Worm (Caenorhabditis elegans) whole organism, L2 larva: ENCODE measurements around the gene sto-1.
A peak's percentile ranks its signal among the peaks of the same experiment; 100 is the strongest.

Source experiments
- C34F6.9 ChIP-seq: fragments of 150-350 bp; optimal IDR thresholded peaks from 2 replicates; lab custom pipeline; 2014; ENCODE audit warnings: missing biosample characterization, missing genetic modification characterization
- F13H6.1 ChIP-seq: sonication (generic microtip); optimal IDR thresholded peaks from 2 replicates; lab custom pipeline; 2016; ENCODE audit warnings: missing genetic modification characterization, missing compliant biosample characterization
- ZK546.5 ChIP-seq: sonication (generic microtip); optimal IDR thresholded peaks from 2 replicates; lab custom pipeline; 2017; ENCODE audit warnings: missing biosample characterization, missing genetic modification characterization
- aly-2 ChIP-seq: fragments of 150-350 bp; optimal IDR thresholded peaks from 2 replicates; lab custom pipeline; 2014; ENCODE audit warnings: missing biosample characterization, missing genetic modification characterization
- blmp-1 ChIP-seq: sonication (generic microtip); optimal IDR thresholded peaks from 2 replicates; lab custom pipeline; 2017; ENCODE audit warnings: missing genetic modification characterization, mild to moderate bottlenecking, missing compliant biosample characterization, antibody characterized with exemption, moderate library complexity; ENCODE audit not compliant: insufficient read depth
- ceh-16 ChIP-seq: fragments of 150-350 bp; optimal IDR thresholded peaks from 2 replicates; lab custom pipeline; 2014; ENCODE audit warnings: missing biosample characterization, missing genetic modification characterization
- crh-2 ChIP-seq: sonication (generic microtip); optimal IDR thresholded peaks from 2 replicates; lab custom pipeline; 2017; ENCODE audit warnings: missing biosample characterization, missing genetic modification characterization
- dmd-4 ChIP-seq: sonication (generic microtip); optimal IDR thresholded peaks from 2 replicates; lab custom pipeline; 2017; ENCODE audit warnings: missing biosample characterization, missing genetic modification characterization
- egl-27 ChIP-seq: sonication (generic microtip); optimal IDR thresholded peaks from 3 replicates; lab custom pipeline; 2017; ENCODE audit warnings: missing biosample characterization, missing genetic modification reagents, missing genetic modification characterization
- elt-3 ChIP-seq: sonication (generic microtip); optimal IDR thresholded peaks from 2 replicates; lab custom pipeline; 2017; ENCODE audit warnings: missing biosample characterization, missing genetic modification characterization
- fos-1 ChIP-seq: fragments of 150-350 bp; optimal IDR thresholded peaks from 2 replicates; lab custom pipeline; 2014; ENCODE audit warnings: missing biosample characterization, missing genetic modification characterization
- mab-5 ChIP-seq: fragments of 150-350 bp; optimal IDR thresholded peaks from 2 replicates; lab custom pipeline; 2014; ENCODE audit warnings: missing biosample characterization, missing genetic modification characterization
- mbf-1 ChIP-seq: sonication (generic microtip); optimal IDR thresholded peaks from 2 replicates; lab custom pipeline; 2017; ENCODE audit warnings: missing biosample characterization, missing genetic modification characterization
- mdl-1 ChIP-seq, 2 experiments: fragments of 150-350 bp in 1 of 2; sonication (generic microtip) in 1 of 2; optimal IDR thresholded peaks; 2 replicates each; lab custom pipeline; 2017; ENCODE audit warnings: missing biosample characterization in 2 of 2, missing genetic modification characterization in 2 of 2
- nhr-11 ChIP-seq: fragments of 150-350 bp; optimal IDR thresholded peaks from 2 replicates; lab custom pipeline; 2014; ENCODE audit warnings: missing biosample characterization, missing genetic modification characterization
- nhr-129 ChIP-seq: fragments of 150-350 bp; optimal IDR thresholded peaks from 2 replicates; lab custom pipeline; 2014; ENCODE audit warnings: missing biosample characterization, missing genetic modification characterization
- nhr-21 ChIP-seq: fragments of 150-350 bp; optimal IDR thresholded peaks from 2 replicates; lab custom pipeline; 2014; ENCODE audit warnings: missing biosample characterization, missing genetic modification characterization
- nhr-25 ChIP-seq: fragments of 150-350 bp; sonication (generic microtip); optimal IDR thresholded peaks from 3 replicates; lab custom pipeline; 2014; ENCODE audit warnings: missing biosample characterization, missing genetic modification characterization
- nhr-77 ChIP-seq: fragments of 150-350 bp; optimal IDR thresholded peaks from 2 replicates; lab custom pipeline; 2014; ENCODE audit warnings: missing biosample characterization, missing genetic modification characterization
- skn-1 ChIP-seq: sonication (generic microtip); optimal IDR thresholded peaks from 2 replicates; lab custom pipeline; 2017; ENCODE audit warnings: missing biosample characterization, missing genetic modification characterization
- sma-3 ChIP-seq: sonication (generic microtip); optimal IDR thresholded peaks from 2 replicates; lab custom pipeline; 2016; ENCODE audit warnings: missing genetic modification reagents, missing genetic modification characterization, missing compliant biosample characterization
- sma-9 ChIP-seq, 2 experiments: fragments of 150-350 bp in 1 of 2; sonication (generic microtip) in 1 of 2; optimal IDR thresholded peaks; 2 replicates each; lab custom pipeline; 2014 to 2016; ENCODE audit warnings: missing genetic modification characterization in 2 of 2, mild to moderate bottlenecking in 1 of 2, missing biosample characterization in 1 of 2, missing compliant biosample characterization in 1 of 2, missing genetic modification reagents in 1 of 2, moderate library complexity in 1 of 2
- snpc-4 ChIP-seq: fragments of 150-350 bp; optimal IDR thresholded peaks from 2 replicates; lab custom pipeline; 2014; ENCODE audit warnings: missing biosample characterization, missing genetic modification characterization
- unc-55 ChIP-seq: fragments of 150-350 bp; sonication (generic microtip); optimal IDR thresholded peaks from 3 replicates; lab custom pipeline; 2014; ENCODE audit warnings: missing biosample characterization, missing genetic modification reagents, missing genetic modification characterization
- zag-1 ChIP-seq: fragments of 150-350 bp; optimal IDR thresholded peaks from 2 replicates; lab custom pipeline; 2014; ENCODE audit warnings: missing biosample characterization, missing genetic modification characterization
- ztf-11 ChIP-seq: sonication (generic microtip); optimal IDR thresholded peaks from 2 replicates; lab custom pipeline; 2017; ENCODE audit warnings: missing biosample characterization, missing genetic modification characterization
- ztf-4 ChIP-seq: fragments of 150-350 bp; optimal IDR thresholded peaks from 2 replicates; lab custom pipeline; 2014; ENCODE audit warnings: missing biosample characterization, missing genetic modification characterization

The sto-1 gene

DNA sequence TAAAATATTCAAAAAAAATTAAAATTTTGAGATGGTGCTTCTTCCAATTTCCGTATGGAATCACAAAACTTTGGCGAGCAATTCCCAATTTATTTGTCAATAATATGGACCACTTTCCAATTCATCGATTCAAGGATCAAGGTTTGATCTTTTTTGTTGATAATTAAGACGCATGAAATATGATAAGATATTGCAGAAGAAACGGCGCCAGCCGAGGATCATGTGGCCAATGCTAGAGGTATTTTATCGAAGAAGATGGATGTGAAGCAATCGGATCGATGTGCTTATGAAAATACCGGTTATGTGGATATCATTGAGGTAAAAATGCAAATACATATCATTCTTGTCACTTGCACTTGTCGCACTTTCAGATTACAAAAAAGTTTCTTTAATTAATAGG is 12.2 kb upstream of the sto-1 start:
- TF ChIP-seq snpc-4 (no peak), mab-5 (tag; lab: Kevin White, UChicago) (no peak), egl-27 (tag; lab: Kevin White, UChicago) (no peak), elt-3 (tag; lab: Kevin White, UChicago) (no peak), crh-2 (no peak), mdl-1 (tag; optimal IDR thresholded peaks at IDR 0.05; lab: Kevin White, UChicago) (no peak), aly-2 (tag; lab: Kevin White, UChicago) (no peak), ceh-16 (tag; lab: Kevin White, UChicago) (no peak), nhr-77 (tag; lab: Kevin White, UChicago) (no peak), sma-9 (GFP tag; optimal IDR thresholded peaks at IDR 0.05; lab: Kevin White, UChicago) (no peak), sma-9 (tag; optimal IDR thresholded peaks at IDR 0.05; lab: Kevin White, UChicago) (no peak)

DNA sequence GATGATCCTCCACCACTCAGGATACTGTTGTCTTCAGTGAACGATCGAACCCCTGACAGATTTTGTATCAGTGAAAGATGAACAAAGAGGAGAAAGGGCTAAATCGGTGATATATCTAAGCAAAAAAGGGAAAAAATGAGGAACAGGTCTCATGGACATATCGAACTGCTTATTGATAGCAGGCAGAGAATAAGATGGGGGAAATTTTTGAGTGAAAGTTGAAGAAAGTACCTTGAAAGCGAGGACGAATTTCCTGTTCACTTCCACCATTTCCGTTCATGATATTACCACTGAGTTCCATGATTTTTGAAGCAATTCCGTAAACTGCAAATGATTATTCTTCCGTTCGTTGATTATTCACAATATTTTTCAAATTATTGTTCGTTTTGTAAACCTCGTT is 9.3 kb upstream of the sto-1 start:
- TF ChIP-seq blmp-1 (tag; lab: Kevin White, UChicago): peak; percentile 77
- no peak for TF ChIP-seq sma-3

DNA sequence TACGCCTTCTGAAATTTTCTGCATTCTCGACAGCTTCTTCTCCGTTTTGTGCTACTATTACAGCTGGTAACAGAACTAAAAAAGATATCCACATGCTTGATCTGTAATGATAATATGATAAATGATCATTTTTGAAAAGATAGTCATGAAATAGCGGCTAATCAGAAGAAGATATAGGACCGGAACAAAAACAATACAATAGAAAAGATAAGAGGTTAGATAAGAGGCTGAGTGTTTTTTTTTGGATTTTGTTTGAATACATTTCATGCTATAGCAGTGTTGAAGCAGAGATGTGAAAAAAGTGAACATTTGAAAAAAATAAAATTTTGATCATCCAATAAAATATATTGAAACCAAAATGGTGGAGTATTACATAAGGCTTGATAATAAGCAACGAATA is 8.3 kb upstream of the sto-1 start, which contains the start of gene F46C8.8:
F46C8.8 (minus strand) TSS at position 101 of the 400 bp plus-strand sequence.
- TF ChIP-seq nhr-21 (tag; lab: Kevin White, UChicago) (no peak), sma-9 (GFP tag; optimal IDR thresholded peaks at IDR 0.05; lab: Kevin White, UChicago) (no peak), sma-9 (tag; optimal IDR thresholded peaks at IDR 0.05; lab: Kevin White, UChicago) (no peak), skn-1 (tag; lab: Kevin White, UChicago) (no peak)

DNA sequence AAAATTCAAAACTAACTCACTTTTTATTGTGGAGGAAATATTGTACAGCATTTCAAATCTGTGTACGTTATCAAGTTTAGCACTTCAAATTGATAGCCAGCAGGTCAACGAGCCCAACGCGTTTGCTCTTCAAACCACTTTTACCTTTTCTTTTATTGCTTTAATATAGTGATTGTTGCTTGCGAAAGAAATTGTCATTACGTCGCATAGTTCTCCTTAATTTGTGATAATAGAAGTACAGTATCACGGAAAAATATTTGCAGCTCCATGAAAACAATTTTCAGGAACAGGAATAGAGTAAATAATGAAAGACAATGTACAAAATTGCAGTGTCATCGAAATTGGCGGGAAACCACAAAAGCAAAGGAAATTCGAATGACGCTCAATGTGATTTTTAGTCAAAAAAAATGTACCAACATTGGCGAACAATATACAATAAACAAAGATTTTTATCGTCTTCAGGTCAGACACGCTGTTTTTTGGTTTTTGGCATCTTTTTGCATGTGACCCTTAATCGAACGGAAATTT is 3.6 kb upstream of the sto-1 start, which contains the start of the genes PDB1.1 and F08C6.5:
PDB1.1 (minus strand) TSS at position 158 of the 528 bp plus-strand sequence.
F08C6.5 (plus strand) TSS at position 478 of the 528 bp plus-strand sequence.
- no peak for TF ChIP-seq nhr-77 (tag; lab: Kevin White, UChicago)
- TF ChIP-seq F13H6.1: no peak
- TF ChIP-seq crh-2: peak; percentile 11
- TF ChIP-seq ztf-4 (tag; lab: Kevin White, UChicago): no peak
- TF ChIP-seq unc-55 (GFP tag; lab: Kevin White, UChicago): no peak
- peak; percentile 72 for TF ChIP-seq fos-1
- TF ChIP-seq, all 48 proteins: peak for 2

DNA sequence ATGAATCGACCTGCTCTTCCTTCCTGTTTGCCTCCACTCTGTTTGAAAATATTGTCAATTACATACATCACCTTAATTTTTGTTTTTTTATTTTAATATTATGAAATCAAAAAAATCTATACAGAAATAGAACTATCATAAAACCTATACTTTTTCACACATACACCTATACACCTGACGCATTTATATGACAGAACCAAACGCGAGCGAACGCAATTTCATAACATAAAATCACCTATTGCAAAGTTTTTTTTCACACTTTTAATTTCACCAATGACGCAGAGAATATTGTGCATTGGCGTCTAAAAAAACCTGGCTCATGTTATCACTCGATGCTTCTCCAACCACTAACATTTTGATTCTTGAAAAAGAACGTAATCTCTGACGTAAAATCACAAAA is 652 bp upstream of the sto-1 start:
- no peak for TF ChIP-seq sma-3
- no peak for TF ChIP-seq ZK546.5
- no peak for TF ChIP-seq C34F6.9 (tag; lab: Kevin White, UChicago)
- no peak for TF ChIP-seq nhr-11 (tag; lab: Kevin White, UChicago)
- no peak for TF ChIP-seq mbf-1

DNA sequence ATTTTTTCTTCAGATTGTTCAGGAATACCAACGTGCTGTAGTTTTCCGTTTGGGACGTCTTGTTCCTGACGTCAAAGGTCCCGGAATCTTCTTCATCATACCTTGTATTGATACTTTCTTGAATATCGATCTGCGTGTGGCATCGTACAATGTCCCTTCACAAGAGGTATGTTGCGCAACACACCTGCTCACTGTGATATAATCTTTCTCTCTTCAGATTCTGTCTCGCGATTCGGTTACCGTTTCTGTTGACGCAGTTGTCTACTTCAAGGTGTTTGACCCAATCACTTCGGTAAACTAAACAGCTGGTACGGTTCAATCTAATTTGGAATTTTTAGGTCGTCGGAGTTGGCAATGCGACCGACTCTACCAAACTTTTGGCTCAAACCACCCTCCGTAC is 801 bp downstream of the sto-1 start:
- TF ChIP-seq ztf-11: no peak
- TF ChIP-seq zag-1 (tag; lab: Kevin White, UChicago): no peak
- no peak for TF ChIP-seq unc-55 (GFP tag; lab: Kevin White, UChicago)
- no peak for TF ChIP-seq dmd-4

DNA sequence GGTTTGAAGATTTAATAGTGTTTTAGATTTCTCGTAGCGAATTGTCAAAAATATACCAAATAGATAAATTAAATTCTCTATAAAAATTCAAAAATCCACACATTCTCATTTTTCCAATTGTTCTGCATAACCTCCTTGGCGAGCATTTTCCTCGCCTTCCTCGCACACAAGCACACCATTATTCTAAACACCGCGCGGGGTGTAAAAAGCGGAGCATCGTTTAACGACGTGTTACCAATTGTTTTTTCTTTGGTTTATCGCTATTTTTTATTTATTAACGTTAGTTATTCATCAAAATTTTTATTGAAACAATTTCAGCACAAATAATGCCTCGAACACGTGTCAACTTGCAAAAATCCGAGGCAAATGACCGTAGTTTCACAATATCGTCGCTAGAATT is 2.4 kb downstream of the sto-1 start, which contains the start of gene vps-52:
vps-52 (plus strand) TSS at position 319 of the 400 bp plus-strand sequence.
- TF ChIP-seq C34F6.9 (tag; lab: Kevin White, UChicago) (peak; percentile 22), unc-55 (GFP tag; lab: Kevin White, UChicago) (peak; percentile 55), nhr-129 (tag; lab: Kevin White, UChicago) (peak; percentile 9), nhr-21 (tag; lab: Kevin White, UChicago) (no peak), mab-5 (tag; lab: Kevin White, UChicago) (no peak)

DNA sequence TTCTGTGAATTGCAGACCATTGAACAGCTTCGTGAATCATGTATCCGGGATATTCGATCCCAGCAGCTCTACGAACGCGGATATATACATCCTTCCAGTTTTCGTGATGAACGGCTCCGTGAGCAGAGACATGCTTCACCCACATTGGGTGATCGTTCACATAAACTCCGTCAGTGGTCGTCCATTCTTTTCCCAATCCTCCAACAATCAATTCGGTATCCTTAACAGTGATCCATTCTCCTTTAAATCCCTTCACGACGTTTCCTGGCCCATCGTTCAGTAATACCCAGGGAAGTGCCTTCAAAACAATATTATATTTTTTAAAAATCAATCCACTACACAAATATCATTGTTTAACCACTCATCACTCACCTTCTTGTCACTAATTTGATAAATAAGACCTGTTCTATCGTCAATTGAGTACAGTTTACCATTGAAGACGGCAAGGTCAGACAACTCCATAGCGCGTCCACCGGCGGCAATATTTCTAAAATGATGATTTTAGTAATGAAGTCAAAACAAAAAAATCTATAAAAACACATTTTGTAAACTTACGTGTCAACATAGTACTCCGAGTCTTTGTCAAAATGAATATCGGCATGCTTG is 6.2 kb downstream of the sto-1 start:
- TF ChIP-seq sma-3: peak; percentile 34
- TF ChIP-seq mdl-1 (tag; optimal IDR thresholded peaks at IDR 0.05; lab: Kevin White, UChicago): no peak
- TF ChIP-seq nhr-25 (tag; lab: Kevin White, UChicago): peak; percentile 26
- TF ChIP-seq, all 48 proteins: peak for 2
